Worm (Caenorhabditis elegans) whole organism, midembryonic: ENCODE data around the gene str-164.

ENCODE experiments used
- T22C8.4 ChIP-seq: fragments of 200-800 bp; sonication (Bioruptor generic); IDR thresholded peaks from 2 replicates; pipeline ENCODE4 v1.3.6; 2022; ENCODE audit warnings: missing genetic modification characterization, missing compliant biosample characterization
- cog-1 ChIP-seq: sonication (generic microtip); optimal IDR thresholded peaks from 2 replicates; lab custom pipeline; 2016; ENCODE audit warnings: missing genetic modification characterization, missing compliant biosample characterization
- flt-1 ChIP-seq: fragments of 200-800 bp; sonication (Bioruptor generic); IDR thresholded peaks from 2 replicates; pipeline ENCODE4 v1.3.6; 2022; ENCODE audit warnings: missing genetic modification characterization, missing compliant biosample characterization
- med-1 ChIP-seq: sonication (generic microtip); optimal IDR thresholded peaks from 2 replicates; lab custom pipeline; 2017; ENCODE audit warnings: missing genetic modification characterization, mild to moderate bottlenecking, missing compliant biosample characterization, antibody characterized with exemption, missing genetic modification reagents; ENCODE audit not compliant: insufficient read depth
- ref-1 ChIP-seq: fragments of 200-800 bp; sonication (Bioruptor generic); conservative IDR thresholded peaks from 2 replicates; pipeline ENCODE4 v1.3.6; 2022; ENCODE audit warnings: missing genetic modification reagents, missing genetic modification characterization, missing compliant biosample characterization
- tab-1 ChIP-seq: fragments of 200-800 bp; sonication (Bioruptor generic); IDR thresholded peaks from 2 replicates; pipeline ENCODE4 v1.3.6; 2022; ENCODE audit warnings: missing genetic modification characterization, missing compliant biosample characterization
- ztf-23 ChIP-seq: fragments of 200-800 bp; sonication (Bioruptor generic); IDR thresholded peaks from 2 replicates; pipeline ENCODE4 v1.3.6; 2022; ENCODE audit warnings: missing genetic modification reagents, missing genetic modification characterization, missing compliant biosample characterization
- ztf-29 ChIP-seq: fragments of 200-800 bp; sonication (Bioruptor generic); IDR thresholded peaks from 2 replicates; pipeline ENCODE4 v1.3.6; 2022; ENCODE audit warnings: missing genetic modification reagents, missing genetic modification characterization, missing compliant biosample characterization

ce11 chrIV:4995842-4996241, 35.3 kb downstream of the str-164 start, which contains the start of gene ssq-2:
- TF ChIP-seq med-1 (GFP tag; lab: Kevin White, UChicago), result no peak
- no peak for TF ChIP-seq cog-1
- no peak for TF ChIP-seq flt-1 (GFP tag; lab: Robert Waterston, UW)
- no peak for TF ChIP-seq ref-1 (GFP tag; lab: Robert Waterston, UW)
- no peak for TF ChIP-seq T22C8.4 (GFP tag; lab: Robert Waterston, UW)
- TF ChIP-seq ztf-23 (GFP tag; lab: Robert Waterston, UW), result no peak
- no peak for TF ChIP-seq tab-1 (GFP tag; lab: Robert Waterston, UW)
- no peak for TF ChIP-seq ztf-29
